Worm (Caenorhabditis elegans) whole organism, midembryonic: ENCODE measurements around the gene srh-214.

Source experiments
- T22C8.4 ChIP-seq: fragments of 200-800 bp; sonication (Bioruptor generic); IDR thresholded peaks from 2 replicates; pipeline ENCODE4 v1.3.6; 2022; ENCODE audit warnings: missing genetic modification characterization, missing compliant biosample characterization
- cog-1 ChIP-seq: sonication (generic microtip); optimal IDR thresholded peaks from 2 replicates; lab custom pipeline; 2016; ENCODE audit warnings: missing genetic modification characterization, missing compliant biosample characterization
- flt-1 ChIP-seq: fragments of 200-800 bp; sonication (Bioruptor generic); IDR thresholded peaks from 2 replicates; pipeline ENCODE4 v1.3.6; 2022; ENCODE audit warnings: missing genetic modification characterization, missing compliant biosample characterization
- klf-2 ChIP-seq: fragments of 200-800 bp; sonication (Bioruptor generic); conservative IDR thresholded peaks from 2 replicates; pipeline ENCODE4 v1.3.6; 2022; ENCODE audit warnings: missing genetic modification reagents, missing genetic modification characterization, missing compliant biosample characterization
- med-1 ChIP-seq: sonication (generic microtip); optimal IDR thresholded peaks from 2 replicates; lab custom pipeline; 2017; ENCODE audit warnings: missing genetic modification characterization, mild to moderate bottlenecking, missing compliant biosample characterization, antibody characterized with exemption, missing genetic modification reagents; ENCODE audit not compliant: insufficient read depth
- ref-1 ChIP-seq: fragments of 200-800 bp; sonication (Bioruptor generic); conservative IDR thresholded peaks from 2 replicates; pipeline ENCODE4 v1.3.6; 2022; ENCODE audit warnings: missing genetic modification reagents, missing genetic modification characterization, missing compliant biosample characterization
- tab-1 ChIP-seq: fragments of 200-800 bp; sonication (Bioruptor generic); IDR thresholded peaks from 2 replicates; pipeline ENCODE4 v1.3.6; 2022; ENCODE audit warnings: missing genetic modification characterization, missing compliant biosample characterization
- ztf-23 ChIP-seq: fragments of 200-800 bp; sonication (Bioruptor generic); IDR thresholded peaks from 2 replicates; pipeline ENCODE4 v1.3.6; 2022; ENCODE audit warnings: missing genetic modification reagents, missing genetic modification characterization, missing compliant biosample characterization
- ztf-29 ChIP-seq: fragments of 200-800 bp; sonication (Bioruptor generic); IDR thresholded peaks from 2 replicates; pipeline ENCODE4 v1.3.6; 2022; ENCODE audit warnings: missing genetic modification reagents, missing genetic modification characterization, missing compliant biosample characterization

The srh-214 gene

DNA sequence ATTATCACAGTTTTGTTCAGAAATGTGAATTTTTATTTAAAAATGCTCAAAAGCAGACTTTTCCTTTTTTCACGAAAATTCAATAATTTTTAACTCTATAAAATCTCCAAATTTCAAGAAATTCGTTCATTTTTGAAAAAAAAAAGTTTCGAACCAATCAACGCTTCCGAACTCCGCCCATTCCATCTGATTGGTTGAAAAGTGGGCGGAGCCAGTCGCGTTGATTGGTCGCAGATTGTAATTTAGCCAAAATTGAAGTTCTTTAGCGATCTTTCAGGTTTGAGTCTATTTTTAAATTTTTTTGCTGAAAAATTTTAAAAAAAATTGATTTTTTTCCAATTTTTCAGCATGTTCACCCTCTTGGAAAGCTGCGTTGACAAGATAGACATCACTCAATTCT lies 17.2 kb downstream of the srh-214 start:
- TF ChIP-seq tab-1 (no peak), ref-1 (GFP tag; lab: Robert Waterston, UW) (no peak), ztf-23 (GFP tag; lab: Robert Waterston, UW) (no peak), cog-1 (tag; lab: Kevin White, UChicago) (no peak), ztf-29 (GFP tag; lab: Robert Waterston, UW) (no peak), T22C8.4 (GFP tag; lab: Robert Waterston, UW) (no peak), klf-2 (GFP tag; lab: Robert Waterston, UW) (no peak), flt-1 (GFP tag; lab: Robert Waterston, UW) (no peak), med-1 (GFP tag; lab: Kevin White, UChicago) (no peak)

DNA sequence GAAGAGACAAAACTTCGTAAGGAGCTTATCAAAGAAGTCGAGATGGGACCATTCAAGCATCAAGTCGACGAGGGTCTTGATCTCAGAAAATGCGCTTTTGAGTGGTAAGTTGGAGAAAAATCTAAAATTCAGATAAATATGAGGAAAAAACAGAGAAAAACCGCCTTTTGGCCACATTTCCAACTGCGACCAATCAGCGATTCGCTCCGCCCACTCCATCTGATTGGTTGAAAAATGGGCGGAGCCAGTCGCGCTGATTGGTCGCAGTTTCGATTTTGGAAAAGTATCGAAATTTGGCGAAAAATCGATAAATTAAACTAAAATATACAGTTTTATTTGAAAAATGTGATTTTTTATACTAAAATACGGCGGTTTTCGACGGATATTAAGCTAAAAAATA lies 17.7 kb downstream of the srh-214 start:
- TF ChIP-seq ztf-29 (GFP tag; lab: Robert Waterston, UW) (no peak), ztf-23 (GFP tag; lab: Robert Waterston, UW) (no peak), klf-2 (GFP tag; lab: Robert Waterston, UW) (no peak), flt-1 (GFP tag; lab: Robert Waterston, UW) (no peak), cog-1 (tag; lab: Kevin White, UChicago) (no peak), ref-1 (GFP tag; lab: Robert Waterston, UW) (no peak), tab-1 (no peak), med-1 (GFP tag; lab: Kevin White, UChicago) (no peak), T22C8.4 (GFP tag; lab: Robert Waterston, UW) (no peak)

DNA sequence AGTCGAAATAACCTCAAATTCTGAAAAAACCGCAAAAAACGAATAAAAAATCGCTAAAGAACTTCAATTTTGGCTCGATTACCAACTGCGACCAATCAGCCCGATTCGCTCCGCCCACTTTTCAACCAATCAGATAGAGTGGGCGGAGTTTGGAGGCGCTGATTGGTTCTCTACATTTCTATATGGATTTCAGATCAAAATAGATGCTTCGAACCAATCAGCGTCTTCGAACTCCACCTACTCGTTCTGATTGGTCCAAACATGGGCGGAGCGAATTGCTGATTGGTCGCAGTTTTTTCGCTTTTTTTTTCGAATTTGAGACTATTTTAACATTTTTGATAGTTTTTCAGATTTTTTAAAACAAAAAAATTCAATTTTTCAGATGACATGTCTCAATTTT lies 21.4 kb downstream of the srh-214 start:
- no peak for TF ChIP-seq klf-2 (GFP tag; lab: Robert Waterston, UW)
- no peak for TF ChIP-seq cog-1 (tag; lab: Kevin White, UChicago)
- TF ChIP-seq T22C8.4 (GFP tag; lab: Robert Waterston, UW), result no peak
- no peak for TF ChIP-seq ztf-23 (GFP tag; lab: Robert Waterston, UW)
- TF ChIP-seq flt-1 (GFP tag; lab: Robert Waterston, UW), result no peak
- TF ChIP-seq med-1 (GFP tag; lab: Kevin White, UChicago), result no peak
- no peak for TF ChIP-seq tab-1
- TF ChIP-seq ref-1 (GFP tag; lab: Robert Waterston, UW), result no peak
- no peak for TF ChIP-seq ztf-29 (GFP tag; lab: Robert Waterston, UW)

DNA sequence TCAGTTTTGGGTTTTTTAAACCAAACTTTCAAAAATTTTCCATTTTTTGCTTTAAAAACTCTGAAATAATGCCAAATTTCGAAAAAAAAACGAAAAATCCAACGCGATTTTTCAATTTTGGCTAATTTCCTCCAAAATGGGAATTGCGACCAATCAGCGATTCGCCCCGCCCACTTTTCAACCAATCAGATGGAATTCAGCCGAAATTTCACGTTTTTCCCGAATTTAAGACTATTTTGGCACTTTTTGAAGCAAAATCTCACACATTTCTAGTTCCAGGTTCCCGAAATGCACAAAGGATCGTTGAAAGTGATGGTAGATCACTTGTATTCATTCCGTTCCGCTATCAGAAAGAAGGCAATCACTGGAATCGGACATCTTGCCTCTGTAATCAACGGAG lies 24.8 kb downstream of the srh-214 start:
- TF ChIP-seq med-1 (GFP tag; lab: Kevin White, UChicago) (no peak), T22C8.4 (GFP tag; lab: Robert Waterston, UW) (no peak), klf-2 (GFP tag; lab: Robert Waterston, UW) (no peak), ref-1 (GFP tag; lab: Robert Waterston, UW) (no peak), ztf-23 (GFP tag; lab: Robert Waterston, UW) (no peak), flt-1 (GFP tag; lab: Robert Waterston, UW) (no peak), cog-1 (tag; lab: Kevin White, UChicago) (no peak), tab-1 (no peak), ztf-29 (GFP tag; lab: Robert Waterston, UW) (no peak)

DNA sequence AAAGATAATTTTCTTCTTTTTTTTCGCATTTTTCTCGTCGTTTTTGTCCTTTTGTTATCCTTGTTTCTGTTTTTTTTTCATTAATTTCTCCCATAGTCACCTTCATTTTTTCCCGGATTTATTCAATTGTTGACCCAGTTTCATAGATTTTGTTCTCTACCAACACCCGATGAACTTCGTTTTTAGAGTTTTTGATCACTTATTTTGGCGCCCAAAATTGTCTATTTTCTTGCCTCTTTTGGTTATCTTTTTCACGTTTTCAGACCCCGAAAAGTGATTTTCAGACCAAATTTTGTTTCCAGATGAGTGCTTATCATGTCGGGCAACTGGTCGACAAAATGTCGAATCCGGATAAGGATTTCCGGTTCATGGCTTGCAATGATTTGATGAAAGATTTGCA lies 27.0 kb downstream of the srh-214 start, which contains the start of gene cand-1:
Gene cand-1 (plus strand): TSS at position 301 of the 400 bp plus-strand sequence.
- no peak for TF ChIP-seq ztf-23 (GFP tag; lab: Robert Waterston, UW)
- no peak for TF ChIP-seq ref-1 (GFP tag; lab: Robert Waterston, UW)
- TF ChIP-seq T22C8.4 (GFP tag; lab: Robert Waterston, UW), result no peak
- TF ChIP-seq flt-1 (GFP tag; lab: Robert Waterston, UW), result no peak
- TF ChIP-seq cog-1 (tag; lab: Kevin White, UChicago), result no peak
- TF ChIP-seq med-1 (GFP tag; lab: Kevin White, UChicago), result no peak
- no peak for TF ChIP-seq tab-1
- no peak for TF ChIP-seq klf-2 (GFP tag; lab: Robert Waterston, UW)
- TF ChIP-seq ztf-29 (GFP tag; lab: Robert Waterston, UW), result no peak

DNA sequence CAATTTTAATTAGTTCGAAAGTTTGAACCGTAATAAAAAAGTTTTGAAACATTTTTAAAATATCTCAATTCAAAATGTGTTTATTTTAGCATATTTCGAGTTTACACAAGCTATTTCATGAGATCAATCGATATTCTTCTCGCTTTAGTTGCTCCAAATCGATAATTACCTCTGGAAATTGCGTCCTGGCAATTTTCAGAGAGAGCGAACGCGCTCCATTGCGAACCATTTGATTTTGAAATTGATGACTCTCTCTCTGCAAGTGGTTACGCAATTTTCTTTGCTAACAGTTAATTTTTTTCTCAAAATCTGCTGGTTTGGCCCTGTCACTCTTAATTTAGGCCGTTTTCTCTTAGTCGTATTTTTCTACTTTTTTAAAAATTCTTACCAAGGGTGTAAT lies 29.1 kb downstream of the srh-214 start:
- TF ChIP-seq med-1 (GFP tag; lab: Kevin White, UChicago), result no peak
- no peak for TF ChIP-seq tab-1
- no peak for TF ChIP-seq klf-2 (GFP tag; lab: Robert Waterston, UW)
- TF ChIP-seq ztf-23 (GFP tag; lab: Robert Waterston, UW), result no peak
- no peak for TF ChIP-seq ref-1 (GFP tag; lab: Robert Waterston, UW)
- no peak for TF ChIP-seq ztf-29 (GFP tag; lab: Robert Waterston, UW)
- no peak for TF ChIP-seq cog-1 (tag; lab: Kevin White, UChicago)
- no peak for TF ChIP-seq flt-1 (GFP tag; lab: Robert Waterston, UW)
- TF ChIP-seq T22C8.4 (GFP tag; lab: Robert Waterston, UW), result no peak

DNA sequence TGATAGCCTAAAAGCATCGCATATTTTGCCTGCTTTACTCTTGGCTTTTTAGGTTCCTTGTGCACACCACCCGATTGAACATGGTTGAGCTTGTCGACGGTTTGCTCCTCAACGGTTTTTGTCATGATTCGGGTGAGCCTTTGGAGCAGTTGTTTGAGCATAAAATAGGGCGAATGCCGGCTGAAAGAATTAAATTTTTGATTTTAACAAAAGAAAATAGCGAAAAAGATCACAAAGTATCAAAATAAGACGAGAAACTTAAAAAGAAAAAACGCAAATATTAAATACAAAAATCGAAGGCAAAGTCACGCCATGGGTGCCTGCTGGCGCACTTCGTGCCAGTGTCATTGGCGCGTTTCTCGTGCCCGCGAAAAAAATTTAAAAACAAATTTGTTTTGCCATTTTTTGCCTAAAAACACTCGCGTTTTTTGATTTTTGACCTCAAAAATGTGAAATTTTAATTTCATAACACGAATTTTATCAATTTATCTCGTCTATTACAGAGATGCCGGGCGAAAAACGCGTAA lies 34.7 kb downstream of the srh-214 start, which contains the start of the genes ctps-1 and pus-1:
Gene ctps-1 (plus strand): TSS at position 51 of the 527 bp plus-strand sequence.
Gene pus-1 (minus strand): TSS at position 125 of the 527 bp plus-strand sequence.
- TF ChIP-seq cog-1 (tag; lab: Kevin White, UChicago) (no peak), ref-1 (GFP tag; lab: Robert Waterston, UW) (no peak), tab-1 (no peak), med-1 (GFP tag; lab: Kevin White, UChicago) (no peak), ztf-29 (GFP tag; lab: Robert Waterston, UW) (no peak), T22C8.4 (GFP tag; lab: Robert Waterston, UW) (no peak), klf-2 (GFP tag; lab: Robert Waterston, UW) (no peak), flt-1 (GFP tag; lab: Robert Waterston, UW) (no peak), ztf-23 (GFP tag; lab: Robert Waterston, UW) (no peak)

DNA sequence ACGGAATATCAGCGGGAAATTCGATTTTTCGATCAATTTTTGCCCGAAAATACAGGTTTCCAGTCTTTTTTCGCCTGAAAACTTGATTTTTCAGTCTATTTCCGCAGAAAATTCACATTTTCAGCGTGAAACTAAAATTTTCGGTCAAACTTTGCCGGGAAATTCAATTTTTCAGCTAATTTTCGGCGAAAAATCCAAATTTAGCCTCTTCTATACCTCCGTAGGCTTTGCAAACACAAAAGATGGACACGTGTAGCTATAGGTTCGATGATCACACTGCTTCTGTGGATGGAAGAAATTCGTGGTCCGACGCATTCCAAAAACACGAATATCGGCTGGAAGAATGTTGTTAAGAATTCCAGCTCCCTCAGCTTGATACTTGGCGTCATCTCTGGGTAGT lies 35.5 kb downstream of the srh-214 start:
- TF ChIP-seq cog-1 (tag; lab: Kevin White, UChicago) (no peak), flt-1 (GFP tag; lab: Robert Waterston, UW) (no peak), tab-1 (no peak), ref-1 (GFP tag; lab: Robert Waterston, UW) (no peak), klf-2 (GFP tag; lab: Robert Waterston, UW) (no peak), med-1 (GFP tag; lab: Kevin White, UChicago) (no peak), ztf-23 (GFP tag; lab: Robert Waterston, UW) (no peak), T22C8.4 (GFP tag; lab: Robert Waterston, UW) (no peak)
